Fruit fly (Drosophila melanogaster) whole organism, embryonic: ENCODE results near the gene Rack1.

ENCODE experiments used
- B-H2 ChIP-seq: fragments of 200-800 bp; sonication (Bioruptor generic); optimal IDR thresholded peaks from 2 replicates; lab custom pipeline; 2018; ENCODE audit warnings: missing biosample characterization, mild to moderate bottlenecking, missing genetic modification characterization
- CG10321 ChIP-seq: fragments of 200-800 bp; sonication (Bioruptor generic); IDR thresholded peaks from 2 replicates; pipeline ENCODE4 v1.3.6; 2022; ENCODE audit warnings: missing biosample characterization, missing genetic modification characterization
- CG11085 ChIP-seq: fragments of 200-800 bp; sonication (Bioruptor generic); IDR thresholded peaks from 2 replicates; pipeline ENCODE4 v1.3.6; 2022; ENCODE audit warnings: missing biosample characterization, missing genetic modification characterization
- CG13296 ChIP-seq: fragments of 200-800 bp; sonication (Bioruptor generic); optimal IDR thresholded peaks from 3 replicates; lab custom pipeline; 2018; ENCODE audit warnings: missing biosample characterization, mild to moderate bottlenecking, missing genetic modification characterization
- CG1529 ChIP-seq: fragments of 200-800 bp; sonication (Bioruptor generic); optimal IDR thresholded peaks from 3 replicates; lab custom pipeline; 2018; ENCODE audit warnings: missing biosample characterization, missing genetic modification characterization
- CG1647 ChIP-seq: fragments of 200-800 bp; sonication (Bioruptor generic); optimal IDR thresholded peaks from 3 replicates; lab custom pipeline; 2016; ENCODE audit warnings: missing biosample characterization, missing genetic modification characterization
- CG16813 ChIP-seq: fragments of 200-800 bp; sonication (Bioruptor generic); IDR thresholded peaks from 3 replicates; pipeline ENCODE4 v1.3.6; 2022; ENCODE audit warnings: missing biosample characterization, missing genetic modification characterization; ENCODE audit not compliant: partially characterized antibody
- CG17186 ChIP-seq: fragments of 200-800 bp; sonication (Bioruptor generic); optimal IDR thresholded peaks from 3 replicates; lab custom pipeline; 2017; ENCODE audit warnings: missing biosample characterization, missing genetic modification reagents, missing genetic modification characterization
- CG17385 ChIP-seq: fragments of 200-800 bp; sonication (Bioruptor generic); optimal IDR thresholded peaks from 3 replicates; lab custom pipeline; 2018; ENCODE audit warnings: missing biosample characterization, mild to moderate bottlenecking, missing genetic modification characterization
- CG2120 ChIP-seq: fragments of 200-800 bp; sonication (Bioruptor generic); optimal IDR thresholded peaks from 3 replicates; lab custom pipeline; 2016; ENCODE audit warnings: missing biosample characterization, missing genetic modification characterization
- CG2875 ChIP-seq: fragments of 200-800 bp; sonication (Bioruptor generic); optimal IDR thresholded peaks from 2 replicates; lab custom pipeline; 2017; ENCODE audit warnings: missing biosample characterization, mild to moderate bottlenecking, missing genetic modification characterization, missing genetic modification reagents
- CG31388 ChIP-seq: fragments of 200-800 bp; sonication (Bioruptor generic); optimal IDR thresholded peaks from 2 replicates; lab custom pipeline; 2016; ENCODE audit warnings: missing biosample characterization, missing genetic modification characterization
- CG34376 ChIP-seq: fragments of 200-800 bp; sonication (Bioruptor generic); optimal IDR thresholded peaks from 2 replicates; lab custom pipeline; 2018; ENCODE audit warnings: missing biosample characterization, mild to moderate bottlenecking, missing genetic modification characterization
- CG6791 ChIP-seq: fragments of 200-800 bp; sonication (Bioruptor generic); IDR thresholded peaks from 3 replicates; pipeline ENCODE4 v1.3.6; 2022; ENCODE audit warnings: missing biosample characterization, missing genetic modification characterization; ENCODE audit not compliant: partially characterized antibody
- CG7963 ChIP-seq: fragments of 200-800 bp; sonication (Bioruptor generic); IDR thresholded peaks from 3 replicates; pipeline ENCODE4 v1.3.6; 2022; ENCODE audit warnings: missing biosample characterization, missing genetic modification characterization; ENCODE audit not compliant: partially characterized antibody
- CG8388 ChIP-seq: fragments of 200-800 bp; sonication (Bioruptor generic); optimal IDR thresholded peaks from 2 replicates; lab custom pipeline; 2019; ENCODE audit warnings: missing biosample characterization, mild to moderate bottlenecking, missing genetic modification characterization, moderate library complexity
- CG9932 ChIP-seq: fragments of 200-800 bp; sonication (Bioruptor generic); IDR thresholded peaks from 2 replicates; pipeline ENCODE4 v1.3.6; 2022; ENCODE audit warnings: missing biosample characterization, missing genetic modification characterization
- D19A ChIP-seq: fragments of 200-800 bp; optimal IDR thresholded peaks from 3 replicates; lab custom pipeline; 2019; ENCODE audit warnings: missing biosample characterization, mild to moderate bottlenecking, missing genetic modification characterization, moderate library complexity
- Dip2 ChIP-seq: fragments of 200-800 bp; sonication (Bioruptor generic); IDR thresholded peaks from 2 replicates; pipeline ENCODE4 v1.3.6; 2022; ENCODE audit warnings: missing biosample characterization, missing genetic modification characterization
- Dp ChIP-seq: fragments of 200-800 bp; sonication (Bioruptor generic); optimal IDR thresholded peaks from 2 replicates; lab custom pipeline; 2018; ENCODE audit warnings: missing biosample characterization, mild to moderate bottlenecking, missing genetic modification characterization, moderate library complexity
- HHEX ChIP-seq: fragments of 200-800 bp; sonication (Bioruptor generic); optimal IDR thresholded peaks from 3 replicates; lab custom pipeline; 2017; ENCODE audit warnings: missing biosample characterization, mild to moderate bottlenecking, missing genetic modification characterization, missing genetic modification reagents
- MTF-1 ChIP-seq: fragments of 200-800 bp; sonication (Bioruptor generic); optimal IDR thresholded peaks from 2 replicates; lab custom pipeline; 2018; ENCODE audit warnings: missing biosample characterization, mild to moderate bottlenecking, missing genetic modification characterization, borderline replicate concordance
- NC2β ChIP-seq: fragments of 200-800 bp; sonication (Bioruptor generic); optimal IDR thresholded peaks from 2 replicates; lab custom pipeline; 2016; ENCODE audit warnings: missing biosample characterization, missing genetic modification characterization
- Pdp1 ChIP-seq, 2 experiments: fragments of 200-800 bp; sonication (Bioruptor generic); optimal IDR thresholded peaks; 3 replicates each; lab custom pipeline; 2016; ENCODE audit warnings: missing biosample characterization in 2 of 2, missing genetic modification characterization in 2 of 2, mild to moderate bottlenecking in 1 of 2, moderate library complexity in 1 of 2
- Rfx ChIP-seq: fragments of 200-800 bp; sonication (Bioruptor generic); IDR thresholded peaks from 2 replicates; pipeline ENCODE4 v1.3.6; 2022; ENCODE audit warnings: missing biosample characterization, missing genetic modification characterization
- Sin3A ChIP-seq: fragments of >200 bp; optimal IDR thresholded peaks from 2 replicates; lab custom pipeline; 2018
- Stat92E ChIP-seq, 3 experiments: fragments of >200 bp in 2 of 3; fragments of 200-800 bp in 1 of 3; sonication (Bioruptor generic) in 1 of 3; optimal IDR thresholded peaks; 2 replicates each; lab custom pipeline; 2017 to 2019; ENCODE audit warnings: missing biosample characterization in 3 of 3, missing genetic modification characterization in 3 of 3, mild to moderate bottlenecking in 1 of 3, moderate library complexity in 1 of 3
- Tbp ChIP-seq: fragments of >200 bp; optimal IDR thresholded peaks from 2 replicates; lab custom pipeline; 2018; ENCODE audit warnings: missing biosample characterization, missing genetic modification characterization
- bbx ChIP-seq: fragments of 200-800 bp; sonication (Bioruptor generic); IDR thresholded peaks from 2 replicates; pipeline ENCODE4 v1.3.6; 2022; ENCODE audit warnings: missing biosample characterization, missing genetic modification characterization; ENCODE audit not compliant: partially characterized antibody
- bowl ChIP-seq: fragments of 200-800 bp; sonication (Bioruptor generic); IDR thresholded peaks from 2 replicates; pipeline ENCODE4 v1.3.6; 2022; ENCODE audit warnings: missing biosample characterization, missing genetic modification characterization
- ci ChIP-seq: fragments of 200-800 bp; sonication (Bioruptor generic); IDR thresholded peaks from 3 replicates; pipeline ENCODE4 v1.3.6; 2022; ENCODE audit warnings: missing biosample characterization, missing genetic modification characterization
- crc ChIP-seq: fragments of 200-800 bp; sonication (Bioruptor generic); optimal IDR thresholded peaks from 2 replicates; lab custom pipeline; 2016; ENCODE audit warnings: missing biosample characterization, missing genetic modification characterization
- dmrt11E ChIP-seq: fragments of 200-800 bp; sonication (Bioruptor generic); optimal IDR thresholded peaks from 3 replicates; lab custom pipeline; 2018; ENCODE audit warnings: missing biosample characterization, mild to moderate bottlenecking, missing genetic modification characterization, moderate library complexity
- ewg ChIP-seq: fragments of 200-800 bp; sonication (Bioruptor generic); optimal IDR thresholded peaks from 3 replicates; lab custom pipeline; 2017; ENCODE audit warnings: mild to moderate bottlenecking, missing biosample characterization, missing genetic modification reagents, missing genetic modification characterization
- gce ChIP-seq: fragments of 200-800 bp; sonication (Bioruptor generic); IDR thresholded peaks from 3 replicates; pipeline ENCODE4 v1.3.6; 2022; ENCODE audit warnings: missing biosample characterization, missing genetic modification characterization
- ind ChIP-seq: fragments of 200-800 bp; sonication (Bioruptor generic); optimal IDR thresholded peaks from 3 replicates; lab custom pipeline; 2016; ENCODE audit warnings: missing biosample characterization, missing genetic modification characterization
- inv ChIP-seq: fragments of 200-800 bp; sonication (Bioruptor generic); IDR thresholded peaks from 2 replicates; pipeline ENCODE4 v1.3.6; 2022; ENCODE audit warnings: missing biosample characterization, missing genetic modification characterization; ENCODE audit not compliant: partially characterized antibody
- nom ChIP-seq: fragments of 200-800 bp; sonication (Bioruptor generic); optimal IDR thresholded peaks from 2 replicates; lab custom pipeline; 2017; ENCODE audit warnings: missing biosample characterization, missing genetic modification characterization, mild to moderate bottlenecking, moderate library complexity, missing genetic modification reagents
- onecut ChIP-seq: fragments of 200-800 bp; sonication (Bioruptor generic); IDR thresholded peaks from 2 replicates; pipeline ENCODE4 v1.3.6; 2022; ENCODE audit warnings: missing biosample characterization, missing genetic modification characterization
- pzg ChIP-seq: fragments of 200-800 bp; sonication (Bioruptor generic); optimal IDR thresholded peaks from 3 replicates; lab custom pipeline; 2018; ENCODE audit warnings: missing biosample characterization, mild to moderate bottlenecking, missing genetic modification characterization, moderate library complexity
- repo ChIP-seq: fragments of 200-800 bp; sonication (Bioruptor generic); optimal IDR thresholded peaks from 2 replicates; lab custom pipeline; 2016; ENCODE audit warnings: missing biosample characterization, missing genetic modification characterization
- sc ChIP-seq, 3 experiments: fragments of >200 bp in 2 of 3; fragments of 200-800 bp in 1 of 3; sonication (Bioruptor generic) in 1 of 3; optimal IDR thresholded peaks; 2 replicates in 2 of 3; 3 replicates in 1 of 3; lab custom pipeline; 2017; ENCODE audit warnings: mild to moderate bottlenecking in 1 of 3, missing biosample characterization in 1 of 3, missing genetic modification characterization in 1 of 3, missing genetic modification reagents in 1 of 3
- schlank ChIP-seq: fragments of 200-800 bp; sonication (Bioruptor generic); optimal IDR thresholded peaks from 2 replicates; lab custom pipeline; 2018; ENCODE audit warnings: missing biosample characterization, mild to moderate bottlenecking, missing genetic modification characterization
- sna ChIP-seq: fragments of 200-800 bp; sonication (Bioruptor generic); IDR thresholded peaks from 2 replicates; pipeline ENCODE4 v1.3.6; 2022; ENCODE audit warnings: missing biosample characterization, missing genetic modification characterization; ENCODE audit not compliant: partially characterized antibody
- tx ChIP-seq: fragments of 200-800 bp; sonication (Bioruptor generic); optimal IDR thresholded peaks from 2 replicates; lab custom pipeline; 2016; ENCODE audit warnings: missing biosample characterization, missing genetic modification characterization
- zen ChIP-seq: fragments of 200-800 bp; sonication (Bioruptor generic); optimal IDR thresholded peaks from 3 replicates; lab custom pipeline; 2018; ENCODE audit warnings: missing biosample characterization, mild to moderate bottlenecking, missing genetic modification characterization, moderate library complexity
- zfh1 ChIP-seq: fragments of 200-800 bp; sonication (Bioruptor generic); IDR thresholded peaks from 3 replicates; pipeline ENCODE4 v1.3.6; 2022; ENCODE audit warnings: missing biosample characterization, missing genetic modification characterization
- zfh2 ChIP-seq: fragments of 200-800 bp; sonication (Bioruptor generic); optimal IDR thresholded peaks from 2 replicates; lab custom pipeline; 2016; ENCODE audit warnings: missing biosample characterization, missing genetic modification characterization

The Rack1 gene

dm6 chr2L:7821279-7821848 lies 5.8 kb downstream of the Rack1 start:
- TF ChIP-seq CG1529 (GFP tag; lab: Kevin White, UChicago) = peak; percentile 97
- 0 out of 3 replicates have a peak, but pooled peaks have one; percentile 68 for TF ChIP-seq gce (GFP tag; lab: Robert Waterston, UW)
- peak; percentile 79 for TF ChIP-seq CG2120
- TF ChIP-seq HHEX = peak; percentile 53
- TF ChIP-seq Dip2 (GFP tag; lab: Robert Waterston, UW) = no peak
- TF ChIP-seq onecut (GFP tag; lab: Robert Waterston, UW) = 0 out of 2 replicates have a peak, but pooled peaks have one; percentile 10
- TF ChIP-seq pzg (GFP tag; lab: Kevin White, UChicago) = peak; percentile 64
- TF ChIP-seq ci (GFP tag; lab: Robert Waterston, UW) = peak; percentile 79
- peak; percentile 51 for TF ChIP-seq ind (GFP tag; lab: Kevin White, UChicago)
- TF ChIP-seq crc = no peak
- peak; percentile 64; the same call in 2 of the 3 replicates for TF ChIP-seq CG7963 (GFP tag; lab: Robert Waterston, UW)
- no peak for TF ChIP-seq CG1647
- peak; percentile 43 for TF ChIP-seq CG8388 (GFP tag; lab: Kevin White, UChicago)
- TF ChIP-seq CG17385 (GFP tag; lab: Kevin White, UChicago) = no peak
- peak; percentile 58 for TF ChIP-seq Sin3A (lab: Kevin White, UChicago)
- peak; percentile 17 for TF ChIP-seq Dp
- TF ChIP-seq inv (GFP tag; lab: Robert Waterston, UW) = peak; percentile 77
- TF ChIP-seq ewg = no peak
- TF ChIP-seq Pdp1 (GFP tag; optimal IDR thresholded peaks at IDR 0.05; lab: Kevin White, UChicago) = peak; percentile 49 to 63
- TF ChIP-seq repo (GFP tag; lab: Kevin White, UChicago) = peak; percentile 71
- TF ChIP-seq B-H2 (GFP tag; lab: Kevin White, UChicago) = no peak
- TF ChIP-seq CG17186 = peak; percentile 12
- peak; percentile 54 for TF ChIP-seq NC2β (GFP tag; lab: Kevin White, UChicago)
- TF ChIP-seq schlank (tag; lab: Kevin White, UChicago) = peak; percentile 4
- TF ChIP-seq Stat92E (GFP tag; optimal IDR thresholded peaks at IDR 0.05; lab: Kevin White, UChicago) = peak in 1 of 3 experiments; percentile 48
- peak; percentile 76 for TF ChIP-seq CG9932
- peak; percentile 82 for TF ChIP-seq CG16813 (GFP tag; lab: Robert Waterston, UW)
- peak; percentile 60; the same call in 2 of the 3 replicates for TF ChIP-seq zfh1 (GFP tag; lab: Robert Waterston, UW)
- TF ChIP-seq D19A (tag; lab: Kevin White, UChicago) = peak; percentile 46
- peak; percentile 28 for TF ChIP-seq CG34376 (GFP tag; lab: Kevin White, UChicago)
- TF ChIP-seq Tbp = no peak
- no peak for TF ChIP-seq bowl
- TF ChIP-seq CG31388 (GFP tag; lab: Kevin White, UChicago) = no peak
- TF ChIP-seq tx = no peak
- peak; percentile 33 for TF ChIP-seq MTF-1 (GFP tag; lab: Kevin White, UChicago)
- peak; percentile 39 for TF ChIP-seq CG2875
- 0 out of 2 replicates have a peak, but pooled peaks have one; percentile 39 for TF ChIP-seq CG11085 (GFP tag; lab: Robert Waterston, UW)
- peak; percentile 85 for TF ChIP-seq bbx
- TF ChIP-seq CG10321 (GFP tag; lab: Robert Waterston, UW) = no peak
- peak; percentile 78 for TF ChIP-seq Rfx (GFP tag; lab: Robert Waterston, UW)
- peak; percentile 41 for TF ChIP-seq zen (tag; lab: Kevin White, UChicago)
- TF ChIP-seq zfh2 = peak; percentile 71
- TF ChIP-seq dmrt11E (tag; lab: Kevin White, UChicago) = peak; percentile 16
- peak; percentile 88 for TF ChIP-seq sna (GFP tag; lab: Robert Waterston, UW)
- peak; percentile 41 for TF ChIP-seq nom (GFP tag; lab: Kevin White, UChicago)
- peak; percentile 51 for TF ChIP-seq CG13296 (GFP tag; lab: Kevin White, UChicago)
- no peak for TF ChIP-seq sc (optimal IDR thresholded peaks at IDR 0.05; lab: Kevin White, UChicago)
- TF ChIP-seq sc (GFP tag; optimal IDR thresholded peaks at IDR 0.05; lab: Kevin White, UChicago) = peak; percentile 24
- TF ChIP-seq CG6791 = peak; percentile 90
